Worm (Caenorhabditis elegans): ENCODE data around the gene D1005.2.

- TF ChIP-seq unc-39 (tag; optimal IDR thresholded peaks at IDR 0.05): no peak
- TF ChIP-seq lin-39 (tag; optimal IDR thresholded peaks at IDR 0.05): no peak
- TF ChIP-seq mdl-1 (tag; optimal IDR thresholded peaks at IDR 0.05): no peak
- no peak for TF ChIP-seq unc-62 (GFP tag; optimal IDR thresholded peaks at IDR 0.05)
- TF ChIP-seq daf-12 (tag; optimal IDR thresholded peaks at IDR 0.05): no peak
- no peak for TF ChIP-seq sea-2 (GFP tag; optimal IDR thresholded peaks at IDR 0.05)
- no peak for TF ChIP-seq nhr-23 (tag; optimal IDR thresholded peaks at IDR 0.05)
- no peak for TF ChIP-seq fkh-2 (tag; optimal IDR thresholded peaks at IDR 0.05)
- TF ChIP-seq egl-27 (tag; optimal IDR thresholded peaks at IDR 0.05): no peak
Measured at ce11 chrX:1410552-1410951, 48.3 kb upstream of the D1005.2 start, which contains the start of gene abu-2.
